Worm (Caenorhabditis elegans): ENCODE data around the gene sra-34.

Gene sra-34

ce11 chrII:4531880-4532279 is 11.6 kb downstream of the sra-34 start, which contains the start of gene sra-32:
sra-32 (minus strand) TSS chrII:4531980.
- TF ChIP-seq mls-2 (tag; optimal IDR thresholded peaks at IDR 0.05) (no peak), flh-1 (GFP tag; optimal IDR thresholded peaks at IDR 0.05) (no peak), zip-8 (tag; optimal IDR thresholded peaks at IDR 0.05) (no peak), unc-62 (GFP tag; optimal IDR thresholded peaks at IDR 0.05) (no peak), hlh-1 (tag; optimal IDR thresholded peaks at IDR 0.05) (no peak), sptf-1 (tag; optimal IDR thresholded peaks at IDR 0.05) (no peak), cnd-1 (tag; optimal IDR thresholded peaks at IDR 0.05) (no peak), nhr-237 (tag; optimal IDR thresholded peaks at IDR 0.05) (no peak), blmp-1 (tag; optimal IDR thresholded peaks at IDR 0.05) (no peak), elt-3 (tag; optimal IDR thresholded peaks at IDR 0.05) (no peak), nhr-28 (tag; optimal IDR thresholded peaks at IDR 0.05) (no peak), lin-32 (GFP tag; optimal IDR thresholded peaks at IDR 0.05) (no peak), lin-13 (tag; optimal IDR thresholded peaks at IDR 0.05) (no peak), bed-3 (GFP tag; optimal IDR thresholded peaks at IDR 0.05) (no peak), drap-1 (GFP tag; optimal IDR thresholded peaks at IDR 0.05) (no peak), elt-1 (tag; optimal IDR thresholded peaks at IDR 0.05; ENCODE audit: borderline replicate concordance, insufficient read depth) (no peak)

- TF ChIP-seq mep-1 (tag; optimal IDR thresholded peaks at IDR 0.05) (no peak), snpc-4 (tag; optimal IDR thresholded peaks at IDR 0.05) (no peak), nhr-237 (tag; optimal IDR thresholded peaks at IDR 0.05) (no peak), elt-1 (tag; optimal IDR thresholded peaks at IDR 0.05; ENCODE audit: borderline replicate concordance, insufficient read depth) (no peak), blmp-1 (tag; optimal IDR thresholded peaks at IDR 0.05) (no peak), pha-4 (tag; optimal IDR thresholded peaks at IDR 0.05) (no peak), unc-62 (GFP tag; optimal IDR thresholded peaks at IDR 0.05) (no peak), nhr-12 (tag; optimal IDR thresholded peaks at IDR 0.05) (no peak), ceh-39 (tag; optimal IDR thresholded peaks at IDR 0.05) (no peak), nhr-76 (tag; optimal IDR thresholded peaks at IDR 0.05) (no peak), drap-1 (GFP tag; optimal IDR thresholded peaks at IDR 0.05) (no peak), sptf-1 (tag; optimal IDR thresholded peaks at IDR 0.05) (no peak), ces-1 (GFP tag; optimal IDR thresholded peaks at IDR 0.05) (no peak), nhr-2 (tag; optimal IDR thresholded peaks at IDR 0.05) (no peak), unc-120 (tag; optimal IDR thresholded peaks at IDR 0.05; ENCODE audit: poor library complexity, severe bottlenecking) (no peak)
These were observed 15.7 kb downstream of the sra-34 start, which contains the start of gene sra-35 for ce11 chrII:4527800-4528199. sra-35 (minus strand) TSS chrII:4527900.

ce11 chrII:4525185-4525584 is 18.3 kb downstream of the sra-34 start:
- TF ChIP-seq nhr-237 (tag; optimal IDR thresholded peaks at IDR 0.05): no peak
- no peak for TF ChIP-seq mab-5 (tag; optimal IDR thresholded peaks at IDR 0.05)
- TF ChIP-seq mep-1 (tag; optimal IDR thresholded peaks at IDR 0.05): no peak
- no peak for TF ChIP-seq M03D4.4 (tag; optimal IDR thresholded peaks at IDR 0.05)
- TF ChIP-seq elt-3 (tag; optimal IDR thresholded peaks at IDR 0.05): no peak
- no peak for TF ChIP-seq ceh-39 (tag; optimal IDR thresholded peaks at IDR 0.05)
- no peak for TF ChIP-seq cnd-1 (tag; optimal IDR thresholded peaks at IDR 0.05)
- no peak for TF ChIP-seq ceh-43 (GFP tag; optimal IDR thresholded peaks at IDR 0.05)
- TF ChIP-seq lsy-2 (tag; optimal IDR thresholded peaks at IDR 0.05): no peak
- no peak for TF ChIP-seq bed-3 (GFP tag; optimal IDR thresholded peaks at IDR 0.05)
- TF ChIP-seq sptf-1 (tag; optimal IDR thresholded peaks at IDR 0.05): no peak
- no peak for TF ChIP-seq lin-32 (GFP tag; optimal IDR thresholded peaks at IDR 0.05)
- TF ChIP-seq unc-120 (tag; optimal IDR thresholded peaks at IDR 0.05; ENCODE audit: poor library complexity, severe bottlenecking): no peak
- TF ChIP-seq ces-1 (GFP tag; optimal IDR thresholded peaks at IDR 0.05): no peak
- no peak for TF ChIP-seq pha-4 (tag; optimal IDR thresholded peaks at IDR 0.05)
- no peak for TF ChIP-seq sem-2 (GFP tag; optimal IDR thresholded peaks at IDR 0.05)
- TF ChIP-seq nhr-2 (tag; optimal IDR thresholded peaks at IDR 0.05): no peak
- TF ChIP-seq hlh-1 (tag; optimal IDR thresholded peaks at IDR 0.05): no peak
- TF ChIP-seq lin-13 (tag; optimal IDR thresholded peaks at IDR 0.05): no peak

ce11 chrII:4523122-4523672 is 20.3 kb downstream of the sra-34 start, which contains the start of the genes B0304.4 and B0304.2:
B0304.4 (minus strand) TSS chrII:4523222.
B0304.2 (plus strand) TSS chrII:4523622.
- no peak for TF ChIP-seq zip-8 (tag; optimal IDR thresholded peaks at IDR 0.05)
- TF ChIP-seq ceh-83 (GFP tag; optimal IDR thresholded peaks at IDR 0.05): no peak
- no peak for TF ChIP-seq snpc-4 (tag; optimal IDR thresholded peaks at IDR 0.05)
- TF ChIP-seq unc-39 (tag; optimal IDR thresholded peaks at IDR 0.05): no peak
- TF ChIP-seq nhr-2 (tag; optimal IDR thresholded peaks at IDR 0.05): no peak
- TF ChIP-seq drap-1 (GFP tag; optimal IDR thresholded peaks at IDR 0.05): no peak
- no peak for TF ChIP-seq bed-3 (GFP tag; optimal IDR thresholded peaks at IDR 0.05)
- TF ChIP-seq sem-2 (GFP tag; optimal IDR thresholded peaks at IDR 0.05): no peak
- no peak for TF ChIP-seq ceh-43 (GFP tag; optimal IDR thresholded peaks at IDR 0.05)
- TF ChIP-seq unc-62 (GFP tag; optimal IDR thresholded peaks at IDR 0.05): no peak
- no peak for TF ChIP-seq lin-13 (tag; optimal IDR thresholded peaks at IDR 0.05)
- TF ChIP-seq ces-1 (GFP tag; optimal IDR thresholded peaks at IDR 0.05): no peak
- TF ChIP-seq flh-1 (GFP tag; optimal IDR thresholded peaks at IDR 0.05): no peak
- TF ChIP-seq mep-1 (tag; optimal IDR thresholded peaks at IDR 0.05): no peak
- TF ChIP-seq ham-2 (GFP tag; optimal IDR thresholded peaks at IDR 0.05): no peak
- no peak for TF ChIP-seq elt-1 (tag; optimal IDR thresholded peaks at IDR 0.05; ENCODE audit: borderline replicate concordance, insufficient read depth)
- no peak for TF ChIP-seq nhr-76 (tag; optimal IDR thresholded peaks at IDR 0.05)
- TF ChIP-seq elt-3 (tag; optimal IDR thresholded peaks at IDR 0.05): no peak
- no peak for TF ChIP-seq lin-32 (GFP tag; optimal IDR thresholded peaks at IDR 0.05)
